Worm (Caenorhabditis elegans) whole organism, L3 larva: Measurements from ENCODE around the gene ints-13.

Source experiments
- R02D3.7 ChIP-seq: fragments of 150-350 bp; optimal IDR thresholded peaks from 2 replicates; lab custom pipeline; 2014; ENCODE audit warnings: missing biosample characterization, missing genetic modification characterization
- ZK546.5 ChIP-seq: sonication (generic microtip); optimal IDR thresholded peaks from 2 replicates; lab custom pipeline; 2017; ENCODE audit warnings: missing biosample characterization, missing genetic modification characterization
- ceh-9 ChIP-seq: sonication (generic microtip); optimal IDR thresholded peaks from 2 replicates; lab custom pipeline; 2018; ENCODE audit warnings: missing biosample characterization, missing genetic modification characterization
- daf-12 ChIP-seq: fragments of 150-350 bp; optimal IDR thresholded peaks from 2 replicates; lab custom pipeline; 2014; ENCODE audit warnings: missing biosample characterization, missing genetic modification reagents, missing genetic modification characterization
- egl-27 ChIP-seq: sonication (generic microtip); optimal IDR thresholded peaks from 4 replicates; lab custom pipeline; 2017; ENCODE audit warnings: missing biosample characterization, missing genetic modification reagents, missing genetic modification characterization
- elt-1 ChIP-seq: fragments of 150-350 bp; optimal IDR thresholded peaks from 2 replicates; lab custom pipeline; 2014; ENCODE audit warnings: missing biosample characterization, missing genetic modification characterization
- elt-2 ChIP-seq: sonication (generic microtip); optimal IDR thresholded peaks from 2 replicates; lab custom pipeline; 2016; ENCODE audit warnings: missing genetic modification reagents, mild to moderate bottlenecking, missing genetic modification characterization, missing compliant biosample characterization
- elt-3 ChIP-seq, 3 experiments: fragments of 150-350 bp in 1 of 3; sonication (generic microtip) in 2 of 3; optimal IDR thresholded peaks; 2 replicates in 2 of 3; 4 replicates in 1 of 3; lab custom pipeline; 2014 to 2017; ENCODE audit warnings: missing biosample characterization in 3 of 3, missing genetic modification characterization in 3 of 3
- eor-1 ChIP-seq, 2 experiments: fragments of 150-350 bp; optimal IDR thresholded peaks; 2 replicates each; lab custom pipeline; 2014 to 2018; ENCODE audit warnings: missing biosample characterization in 2 of 2, missing genetic modification characterization in 2 of 2
- fkh-10 ChIP-seq: sonication (generic microtip); optimal IDR thresholded peaks from 2 replicates; lab custom pipeline; 2017; ENCODE audit warnings: missing biosample characterization, missing genetic modification reagents, missing genetic modification characterization
- fos-1 ChIP-seq: fragments of 150-350 bp; optimal IDR thresholded peaks from 2 replicates; lab custom pipeline; 2014; ENCODE audit warnings: missing biosample characterization, missing genetic modification characterization
- hmg-11 ChIP-seq: sonication (generic microtip); optimal IDR thresholded peaks from 2 replicates; lab custom pipeline; 2016; ENCODE audit warnings: missing genetic modification characterization, missing compliant biosample characterization
- jun-1 ChIP-seq: fragments of 150-350 bp; optimal IDR thresholded peaks from 2 replicates; lab custom pipeline; 2014; ENCODE audit warnings: missing biosample characterization, missing genetic modification reagents, missing genetic modification characterization
- lin-15B ChIP-seq: fragments of 150-350 bp; optimal IDR thresholded peaks from 2 replicates; lab custom pipeline; 2014; ENCODE audit warnings: missing biosample characterization, missing genetic modification characterization
- lin-39 ChIP-seq: fragments of 150-350 bp; optimal IDR thresholded peaks from 2 replicates; lab custom pipeline; 2018; ENCODE audit warnings: missing biosample characterization, missing genetic modification reagents, missing genetic modification characterization
- lsy-12 ChIP-seq: sonication (generic microtip); optimal IDR thresholded peaks from 2 replicates; lab custom pipeline; 2016; ENCODE audit warnings: mild to moderate bottlenecking, missing genetic modification characterization, missing compliant biosample characterization
- mml-1 ChIP-seq: fragments of 150-350 bp; sonication (generic microtip); optimal IDR thresholded peaks from 3 replicates; lab custom pipeline; 2014; ENCODE audit warnings: missing biosample characterization, missing genetic modification characterization
- nfya-1 ChIP-seq: sonication (generic microtip); optimal IDR thresholded peaks from 2 replicates; lab custom pipeline; 2017; ENCODE audit warnings: missing genetic modification characterization, mild to moderate bottlenecking, missing compliant biosample characterization, antibody characterized with exemption, moderate library complexity; ENCODE audit not compliant: insufficient read depth
- nhr-23 ChIP-seq: fragments of 150-350 bp; optimal IDR thresholded peaks from 2 replicates; lab custom pipeline; 2014; ENCODE audit warnings: missing biosample characterization, missing genetic modification reagents, missing genetic modification characterization
- nhr-25 ChIP-seq: sonication (generic microtip); optimal IDR thresholded peaks from 2 replicates; lab custom pipeline; 2017; ENCODE audit warnings: missing biosample characterization, missing genetic modification characterization
- nhr-43 ChIP-seq: sonication (generic microtip); optimal IDR thresholded peaks from 2 replicates; lab custom pipeline; 2016; ENCODE audit warnings: mild to moderate bottlenecking, missing genetic modification characterization, missing compliant biosample characterization; ENCODE audit not compliant: poor library complexity, severe bottlenecking
- nhr-77 ChIP-seq: fragments of 150-350 bp; optimal IDR thresholded peaks from 2 replicates; lab custom pipeline; 2014; ENCODE audit warnings: missing biosample characterization, missing genetic modification characterization
- pha-4 ChIP-seq: fragments of 150-350 bp; optimal IDR thresholded peaks from 2 replicates; lab custom pipeline; 2014; ENCODE audit warnings: missing biosample characterization, missing genetic modification reagents, missing genetic modification characterization
- pqm-1 ChIP-seq: fragments of 150-350 bp; optimal IDR thresholded peaks from 2 replicates; lab custom pipeline; 2017; ENCODE audit warnings: missing biosample characterization, missing genetic modification characterization, inconsistent platforms
- sea-2 ChIP-seq: fragments of 150-350 bp; sonication (generic microtip); optimal IDR thresholded peaks from 4 replicates; lab custom pipeline; 2014; ENCODE audit warnings: missing biosample characterization, missing genetic modification reagents, missing genetic modification characterization
- snpc-4 ChIP-seq: fragments of 150-350 bp; optimal IDR thresholded peaks from 2 replicates; lab custom pipeline; 2014; ENCODE audit warnings: missing biosample characterization, missing genetic modification characterization
- tbx-2 ChIP-seq: sonication (generic microtip); optimal IDR thresholded peaks from 2 replicates; lab custom pipeline; 2016; ENCODE audit warnings: mild to moderate bottlenecking, missing genetic modification characterization, missing compliant biosample characterization
- unc-39 ChIP-seq: sonication (generic microtip); optimal IDR thresholded peaks from 4 replicates; lab custom pipeline; 2017; ENCODE audit warnings: missing biosample characterization, missing genetic modification characterization
- zag-1 ChIP-seq: fragments of 150-350 bp; optimal IDR thresholded peaks from 2 replicates; lab custom pipeline; 2014; ENCODE audit warnings: missing biosample characterization, missing genetic modification characterization
- ztf-4 ChIP-seq: fragments of 150-350 bp; optimal IDR thresholded peaks from 2 replicates; lab custom pipeline; 2014; ENCODE audit warnings: missing biosample characterization, missing genetic modification characterization

The ints-13 gene

DNA sequence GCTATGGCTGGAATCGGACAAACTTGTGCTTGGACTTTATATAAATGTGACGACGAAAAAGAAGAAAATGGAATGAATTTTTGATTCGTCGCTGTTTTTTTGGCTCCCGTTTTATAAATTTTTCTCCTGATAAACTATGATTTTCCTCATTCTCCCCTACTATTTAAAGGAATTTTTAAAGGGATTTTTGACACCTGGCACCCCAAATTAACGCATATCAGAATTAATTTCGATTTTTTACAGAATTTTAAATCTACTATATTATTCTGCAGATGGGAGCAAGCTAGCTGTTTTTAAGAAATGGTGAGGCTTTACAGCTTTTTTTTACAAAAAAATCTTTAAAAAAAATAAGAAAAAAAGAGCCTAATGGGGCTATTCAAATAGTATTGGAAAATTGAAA, 32.3 kb downstream of the ints-13 start, which contains the start of gene coa-1:
Gene coa-1 (plus strand): TSS at position 301 of the 400 bp plus-strand sequence.
- no peak for TF ChIP-seq ztf-4 (tag; lab: Kevin White, UChicago)
- TF ChIP-seq R02D3.7 (tag; lab: Kevin White, UChicago) = no peak
- no peak for TF ChIP-seq unc-39 (tag; lab: Kevin White, UChicago)
- no peak for TF ChIP-seq lsy-12 (tag; lab: Kevin White, UChicago)

DNA sequence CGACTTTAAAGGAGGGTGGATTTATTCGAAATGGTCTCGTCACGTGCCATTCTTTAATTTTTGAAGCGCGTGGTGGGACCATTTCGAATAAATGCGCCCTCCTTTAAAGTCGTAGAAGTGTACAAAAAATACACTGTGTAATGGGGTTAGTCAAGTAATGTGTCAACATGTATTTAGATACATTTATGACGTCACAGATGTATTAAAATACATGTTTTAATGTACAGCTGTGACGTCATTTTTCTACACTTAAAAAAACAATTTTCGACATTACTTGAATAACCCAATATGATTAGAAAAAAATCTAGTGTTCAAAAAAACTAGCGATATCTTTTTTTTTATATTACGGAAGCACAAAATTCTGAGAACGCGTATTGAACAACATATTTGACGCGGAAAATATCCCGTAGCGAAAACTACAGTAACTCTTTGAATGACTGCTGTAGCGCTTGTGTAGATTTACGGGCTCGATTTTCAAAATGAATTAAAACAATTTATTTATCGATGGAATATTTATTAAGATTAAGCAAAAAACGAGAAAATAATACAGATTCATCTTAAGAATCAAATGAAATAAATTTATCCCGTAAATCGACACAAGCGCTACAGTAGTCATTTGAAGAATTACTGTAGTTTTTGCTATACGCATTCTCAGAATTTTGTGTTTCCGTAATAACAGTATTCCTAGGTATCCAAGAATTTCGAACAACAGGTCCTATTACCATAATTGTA, 34.2 kb downstream of the ints-13 start, which contains the start of gene gfrp-1:
Gene gfrp-1 (plus strand): TSS at position 682 of the 732 bp plus-strand sequence.
- TF ChIP-seq eor-1 (tag; optimal IDR thresholded peaks at IDR 0.05; lab: Kevin White, UChicago) (no peak), hmg-11 (no peak), nhr-25 (no peak), nhr-43 (tag; lab: Kevin White, UChicago) (no peak), daf-12 (tag; lab: Kevin White, UChicago) (no peak), ZK546.5 (tag; lab: Kevin White, UChicago) (no peak), lin-15B (no peak), nfya-1 (tag; lab: Kevin White, UChicago) (no peak), zag-1 (no peak), unc-39 (tag; lab: Kevin White, UChicago) (no peak), lin-39 (tag; lab: Kevin White, UChicago) (no peak), ceh-9 (tag; lab: Kevin White, UChicago) (no peak), egl-27 (tag; lab: Kevin White, UChicago) (no peak)

DNA sequence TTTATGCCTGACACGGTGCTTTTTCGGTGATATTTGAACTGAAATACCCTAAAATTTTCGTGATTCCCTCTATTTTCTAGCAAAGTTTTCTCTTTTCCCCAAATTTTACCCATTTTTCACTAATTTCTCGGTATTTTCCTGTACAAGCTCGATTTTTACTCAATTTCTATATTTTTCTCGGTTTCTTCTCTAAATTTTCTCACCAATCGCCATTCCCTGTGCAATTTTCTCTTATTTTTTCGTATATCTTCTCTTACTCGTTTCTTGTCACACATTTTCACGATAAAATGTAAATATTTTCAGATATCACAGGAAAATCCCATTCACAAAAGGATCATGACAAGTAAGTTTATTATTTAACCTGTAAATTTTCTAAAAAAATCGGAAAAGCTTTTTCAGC, 42.8 kb downstream of the ints-13 start, which contains the start of gene csn-3:
Gene csn-3 (plus strand): TSS at position 301 of the 400 bp plus-strand sequence.
- no peak for TF ChIP-seq sea-2 (GFP tag; lab: Kevin White, UChicago)
- TF ChIP-seq fkh-10 (GFP tag; lab: Kevin White, UChicago) = no peak
- no peak for TF ChIP-seq nfya-1 (tag; lab: Kevin White, UChicago)
- no peak for TF ChIP-seq lin-39 (tag; lab: Kevin White, UChicago)
- no peak for TF ChIP-seq zag-1
- TF ChIP-seq pha-4 (tag; lab: Kevin White, UChicago) = no peak

DNA sequence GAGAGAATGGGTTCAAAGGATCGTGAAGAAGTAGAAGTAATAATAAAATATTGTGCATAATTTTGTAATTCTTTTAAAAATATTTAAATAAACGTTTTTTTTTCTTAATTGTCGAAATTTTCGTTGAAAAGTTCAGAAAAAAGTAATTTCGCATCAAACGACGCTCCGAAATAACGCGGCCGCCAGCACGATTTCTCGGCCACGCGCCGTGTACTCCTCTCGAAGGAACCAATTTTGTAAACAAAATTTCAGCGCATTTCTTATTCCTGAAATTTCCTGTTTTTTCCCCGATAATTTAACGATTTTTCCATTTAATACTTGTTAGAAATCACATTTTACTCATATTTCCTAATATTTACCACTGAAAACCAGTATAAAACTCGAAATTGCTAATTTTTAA, 45.2 kb downstream of the ints-13 start, which contains the start of gene Y38C1AA.12:
Gene Y38C1AA.12 (plus strand): TSS at position 211 of the 400 bp plus-strand sequence.
- TF ChIP-seq hmg-11 (peak; percentile 64), nhr-43 (tag; lab: Kevin White, UChicago) (peak; percentile 94), elt-3 (tag; optimal IDR thresholded peaks at IDR 0.05; lab: Kevin White, UChicago) (no peak), mml-1 (no peak), nfya-1 (tag; lab: Kevin White, UChicago) (peak; percentile 74), jun-1 (no peak), lin-39 (tag; lab: Kevin White, UChicago) (peak; percentile 64), elt-1 (tag; lab: Kevin White, UChicago) (no peak), pqm-1 (peak; percentile 5), nhr-77 (tag; lab: Kevin White, UChicago) (peak; percentile 25), lin-15B (peak; percentile 90), pha-4 (tag; lab: Kevin White, UChicago) (peak; percentile 95), eor-1 (tag; optimal IDR thresholded peaks at IDR 0.05; lab: Kevin White, UChicago) (peak in 1 of 2 experiments; percentile 36), tbx-2 (tag; lab: Kevin White, UChicago) (peak; percentile 32), unc-39 (tag; lab: Kevin White, UChicago) (no peak), R02D3.7 (tag; lab: Kevin White, UChicago) (peak; percentile 33), nhr-23 (tag; lab: Kevin White, UChicago) (peak; percentile 85), nhr-25 (peak; percentile 53), snpc-4 (peak; percentile 86), fos-1 (tag; lab: Kevin White, UChicago) (no peak), elt-2 (tag; lab: Kevin White, UChicago) (peak; percentile 33), lsy-12 (tag; lab: Kevin White, UChicago) (peak; percentile 65)

DNA sequence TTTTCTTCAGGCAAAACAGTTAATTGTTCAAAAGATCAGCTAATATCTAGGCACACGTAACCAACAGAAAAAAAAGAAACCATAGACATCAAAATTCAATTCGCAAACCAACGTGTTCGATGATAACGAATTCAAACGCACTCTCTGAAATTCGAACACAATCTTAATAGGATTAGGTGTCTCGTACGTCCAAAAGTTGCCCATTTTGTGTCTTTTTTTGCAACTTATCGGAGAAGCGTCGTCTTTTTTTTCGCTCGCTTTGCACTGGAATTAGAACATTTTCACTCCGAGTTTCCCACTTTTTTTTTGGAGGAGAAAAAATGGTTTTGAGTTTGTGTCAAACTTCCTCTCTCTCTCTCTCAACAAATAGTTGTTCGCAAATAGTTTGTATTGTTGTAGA, 48.2 kb downstream of the ints-13 start:
- TF ChIP-seq pha-4 (tag; lab: Kevin White, UChicago) = peak; percentile 50
- peak; percentile 37 for TF ChIP-seq elt-2 (tag; lab: Kevin White, UChicago)
- no peak for TF ChIP-seq pqm-1
- no peak for TF ChIP-seq lin-39 (tag; lab: Kevin White, UChicago)
